Worm (Caenorhabditis elegans) whole organism, L4 larva: Measurements from ENCODE around the gene sdz-24.

Experiments used
- Y48G9A.11 ChIP-seq: fragments of 200-800 bp; sonication (Bioruptor generic); IDR thresholded peaks from 2 replicates; pipeline ENCODE4 v1.3.6; 2022; ENCODE audit warnings: missing genetic modification reagents, missing genetic modification characterization, missing compliant biosample characterization
- ZK546.5 ChIP-seq, 2 experiments: sonication (generic microtip); optimal IDR thresholded peaks; 2 replicates each; lab custom pipeline; 2017; ENCODE audit warnings: missing biosample characterization in 2 of 2, missing genetic modification characterization in 2 of 2
- daf-16 ChIP-seq, 3 experiments: sonication (generic microtip); optimal IDR thresholded peaks; 2 replicates each; lab custom pipeline; 2016 to 2017; ENCODE audit warnings: missing genetic modification characterization in 3 of 3, missing genetic modification reagents in 3 of 3, mild to moderate bottlenecking in 2 of 3, missing compliant biosample characterization in 2 of 3, missing biosample characterization in 1 of 3, moderate library complexity in 1 of 3
- dmd-9 ChIP-seq: fragments of 200-800 bp; sonication (Bioruptor generic); IDR thresholded peaks from 2 replicates; pipeline ENCODE4 v1.3.6; 2022; ENCODE audit warnings: missing genetic modification reagents, missing genetic modification characterization, missing compliant biosample characterization
- hlh-11 ChIP-seq: fragments of 200-800 bp; sonication (Bioruptor generic); optimal IDR thresholded peaks from 2 replicates; lab custom pipeline; 2018; ENCODE audit warnings: mild to moderate bottlenecking, missing genetic modification characterization, missing compliant biosample characterization
- lin-15B ChIP-seq: fragments of 150-350 bp; sonication (generic microtip); optimal IDR thresholded peaks from 3 replicates; lab custom pipeline; 2014; ENCODE audit warnings: missing biosample characterization, missing genetic modification characterization
- mdl-1 ChIP-seq, 2 experiments: fragments of 150-350 bp in 1 of 2; sonication (generic microtip) in 1 of 2; optimal IDR thresholded peaks; 2 replicates each; lab custom pipeline; 2014 to 2017; ENCODE audit warnings: missing biosample characterization in 2 of 2, missing genetic modification characterization in 2 of 2
- nhr-237 ChIP-seq: sonication (generic microtip); optimal IDR thresholded peaks from 2 replicates; lab custom pipeline; 2017; ENCODE audit warnings: missing biosample characterization, missing genetic modification characterization
- nhr-25 ChIP-seq: sonication (generic microtip); optimal IDR thresholded peaks from 2 replicates; lab custom pipeline; 2017; ENCODE audit warnings: missing genetic modification characterization, mild to moderate bottlenecking, missing compliant biosample characterization, antibody characterized with exemption, moderate library complexity, borderline replicate concordance; ENCODE audit not compliant: insufficient read depth
- saeg-2 ChIP-seq: fragments of 200-800 bp; sonication (Bioruptor generic); IDR thresholded peaks from 2 replicates; pipeline ENCODE4 v1.3.6; 2022; ENCODE audit warnings: missing genetic modification reagents, missing genetic modification characterization, missing compliant biosample characterization
- unc-62 ChIP-seq, 3 experiments: fragments of 150-350 bp in 1 of 3; sonication (generic microtip); optimal IDR thresholded peaks in 2 of 3; peaks in 1 of 3; 1 replicate in 1 of 3; 2 replicates in 2 of 3; lab custom pipeline; 2014 to 2017; ENCODE audit warnings: missing biosample characterization in 3 of 3, missing genetic modification characterization in 3 of 3, missing genetic modification reagents in 3 of 3, missing genotype in 1 of 3
- vab-7 ChIP-seq: fragments of 200-800 bp; sonication (Bioruptor generic); IDR thresholded peaks from 2 replicates; pipeline ENCODE4 v1.3.6; 2022; ENCODE audit warnings: missing genetic modification reagents, missing genetic modification characterization, missing compliant biosample characterization
- zag-1 ChIP-seq: fragments of 150-350 bp; optimal IDR thresholded peaks from 2 replicates; lab custom pipeline; 2014; ENCODE audit warnings: missing biosample characterization, missing genetic modification characterization

- TF ChIP-seq mdl-1 (tag; optimal IDR thresholded peaks at IDR 0.05; lab: Kevin White, UChicago) (no peak), vab-7 (GFP tag; lab: Robert Waterston, UW) (no peak), dmd-9 (GFP tag; lab: Robert Waterston, UW) (no peak), unc-62 (GFP tag; optimal IDR thresholded peaks at IDR 0.05 in 1 of 2; lab: Kevin White, UChicago) (no peak), unc-62 (tag; optimal IDR thresholded peaks at IDR 0.05; lab: Kevin White, UChicago) (no peak), zag-1 (tag; lab: Kevin White, UChicago) (no peak), nhr-25 (tag; lab: Kevin White, UChicago) (no peak), lin-15B (tag; lab: Kevin White, UChicago) (no peak), hlh-11 (tag; lab: Kevin White, UChicago) (no peak), Y48G9A.11 (GFP tag; lab: Robert Waterston, UW) (no peak), ZK546.5 (tag; optimal IDR thresholded peaks at IDR 0.05; lab: Kevin White, UChicago) (no peak), daf-16 (GFP tag; optimal IDR thresholded peaks at IDR 0.05; lab: Kevin White, UChicago) (no peak), daf-16 (tag; optimal IDR thresholded peaks at IDR 0.05; lab: Kevin White, UChicago) (no peak), saeg-2 (GFP tag; lab: Robert Waterston, UW) (no peak), nhr-237 (tag; lab: Kevin White, UChicago) (no peak)
These were observed 16.8 kb downstream of the sdz-24 start, which contains the start of gene Y39F10C.1 for ce11 chrII:675303-675702.
